Worm (Caenorhabditis elegans): Measurements from ENCODE around the gene dop-1.
"Not testable (repeated sequence)": the region's sequence is repeated elsewhere in the genome, so short reads cannot be mapped to it uniquely, and the experiment has no call there.

Gene dop-1

ce11 chrX:4395073-4395850, 23.4 kb downstream of the dop-1 start (continued):
- no peak for TF ChIP-seq die-1 (tag; optimal IDR thresholded peaks at IDR 0.05)
- TF ChIP-seq tbp1 (GFP tag; optimal IDR thresholded peaks at IDR 0.05): peak; percentile 62
- TF ChIP-seq lin-54 (GFP tag; optimal IDR thresholded peaks at IDR 0.05): peak; percentile 54
- TF ChIP-seq ceh-79 (tag; optimal IDR thresholded peaks at IDR 0.05): no peak
- no peak for TF ChIP-seq let-526 (GFP tag; IDR thresholded peaks at IDR 0.05)
- TF ChIP-seq sea-2 (GFP tag; IDR thresholded peaks at IDR 0.05): no peak
- no peak for TF ChIP-seq hlh-26 (GFP tag; conservative IDR thresholded peaks at IDR 0.05)
- TF ChIP-seq ets-4 (GFP tag; optimal IDR thresholded peaks at IDR 0.05): no peak
- TF ChIP-seq him-1 (tag; optimal IDR thresholded peaks at IDR 0.05): no peak
- TF ChIP-seq lin-40 (tag; optimal IDR thresholded peaks at IDR 0.05): peak; percentile 92
- no peak for TF ChIP-seq akir-1 (GFP tag; optimal IDR thresholded peaks at IDR 0.05)
- no peak for TF ChIP-seq fkh-3 (tag; optimal IDR thresholded peaks at IDR 0.05)
- peak; percentile 84 for TF ChIP-seq ztf-26 (tag; optimal IDR thresholded peaks at IDR 0.05)
- TF ChIP-seq T07F8.4 (tag; optimal IDR thresholded peaks at IDR 0.05): no peak
- TF ChIP-seq cebp-2 (GFP tag; IDR thresholded peaks at IDR 0.05): no peak
- TF ChIP-seq T26A5.8 (tag; optimal IDR thresholded peaks at IDR 0.05): no peak
- peak; percentile 41 for TF ChIP-seq atf-7 (tag; optimal IDR thresholded peaks at IDR 0.05)
- TF ChIP-seq nhr-27 (tag; optimal IDR thresholded peaks at IDR 0.05): no peak
- peak; percentile 78 for TF ChIP-seq nhr-80 (tag; optimal IDR thresholded peaks at IDR 0.05)

- peak; percentile 58 for TF ChIP-seq hmg-1.2 (GFP tag; IDR thresholded peaks at IDR 0.05)
- not testable (repeated sequence) for TF ChIP-seq snpc-4 (GFP tag; optimal IDR thresholded peaks at IDR 0.05)
- peak in 2 of 4 experiments; percentile 67 to 75 for TF ChIP-seq snpc-4 (tag; optimal IDR thresholded peaks at IDR 0.05)
- TF ChIP-seq dox-1 (GFP tag; IDR thresholded peaks at IDR 0.05): 0 out of 2 replicates have a peak, but pooled peaks have one; percentile 12
Observed at ce11 chrX:4394505-4394904, 24.1 kb downstream of the dop-1 start.

ce11 chrX:4391680-4392079, 27.0 kb downstream of the dop-1 start:
- TF ChIP-seq zfh-2 (GFP tag; conservative IDR thresholded peaks at IDR 0.05) (peak; percentile 33; the same call in 1 of the 2 replicates), cebp-1 (GFP tag; IDR thresholded peaks at IDR 0.05) (no peak), cebp-1 (tag; optimal IDR thresholded peaks at IDR 0.05) (no peak)

- peak; percentile 16 for TF ChIP-seq die-1 (tag; optimal IDR thresholded peaks at IDR 0.05)
- peak; percentile 54; the same call in 1 of the 2 replicates for TF ChIP-seq let-526 (GFP tag; IDR thresholded peaks at IDR 0.05)
- TF ChIP-seq nhr-120 (GFP tag; IDR thresholded peaks at IDR 0.05): no peak
- no peak for TF ChIP-seq repo-1 (tag; optimal IDR thresholded peaks at IDR 0.05)
- no peak for TF ChIP-seq unc-130 (GFP tag; optimal IDR thresholded peaks at IDR 0.05)
- 0 out of 2 replicates have a peak, but pooled peaks have one; percentile 19 for TF ChIP-seq Y95B8A.8 (GFP tag; IDR thresholded peaks at IDR 0.05)
- TF ChIP-seq mcd-1 (GFP tag; IDR thresholded peaks at IDR 0.05): peak; percentile 71
- TF ChIP-seq lin-40 (tag; optimal IDR thresholded peaks at IDR 0.05): peak; percentile 89
- no peak for TF ChIP-seq egl-44 (GFP tag; IDR thresholded peaks at IDR 0.05)
- TF ChIP-seq ztf-26 (tag; optimal IDR thresholded peaks at IDR 0.05): peak; percentile 76
- no peak for TF ChIP-seq him-1 (tag; optimal IDR thresholded peaks at IDR 0.05)
- peak in 1 of 3 experiments; percentile 75 for TF ChIP-seq lin-35 (GFP tag; optimal IDR thresholded peaks at IDR 0.05)
- TF ChIP-seq gei-17 (GFP tag; optimal IDR thresholded peaks at IDR 0.05): peak; percentile 73
- peak; percentile 95 for TF ChIP-seq ceh-27 (GFP tag; optimal IDR thresholded peaks at IDR 0.05)
- TF ChIP-seq dpff-1 (tag; optimal IDR thresholded peaks at IDR 0.05): no peak
- peak; percentile 87 for TF ChIP-seq pbrm-1 (GFP tag; IDR thresholded peaks at IDR 0.05)
- peak; percentile 93 for TF ChIP-seq attf-5 (GFP tag; optimal IDR thresholded peaks at IDR 0.05)
- TF ChIP-seq dox-1 (GFP tag; IDR thresholded peaks at IDR 0.05): peak; percentile 87
- peak; percentile 40 for TF ChIP-seq madf-6 (GFP tag; IDR thresholded peaks at IDR 0.05)
- TF ChIP-seq zfh-2 (GFP tag; conservative IDR thresholded peaks at IDR 0.05): peak; percentile 99
- no peak for TF ChIP-seq mel-28 (tag; optimal IDR thresholded peaks at IDR 0.05; ENCODE audit: borderline replicate concordance)
- TF ChIP-seq nhr-80 (tag; optimal IDR thresholded peaks at IDR 0.05): peak; percentile 87
- TF ChIP-seq Y67H2A.10 (GFP tag; conservative IDR thresholded peaks at IDR 0.05): peak; percentile 64
- no peak for TF ChIP-seq nfya-1 (tag; optimal IDR thresholded peaks at IDR 0.05; ENCODE audit: borderline replicate concordance, insufficient read depth)
Observed at ce11 chrX:4388834-4389409, 29.7 kb downstream of the dop-1 start, which contains the start of gene dpy-23. TSS of gene dpy-23 (plus strand) at chrX:4389359.

All from whole organism, young adult.